Worm (Caenorhabditis elegans): Measurements from ENCODE around the gene C48D5.3.

DNA sequence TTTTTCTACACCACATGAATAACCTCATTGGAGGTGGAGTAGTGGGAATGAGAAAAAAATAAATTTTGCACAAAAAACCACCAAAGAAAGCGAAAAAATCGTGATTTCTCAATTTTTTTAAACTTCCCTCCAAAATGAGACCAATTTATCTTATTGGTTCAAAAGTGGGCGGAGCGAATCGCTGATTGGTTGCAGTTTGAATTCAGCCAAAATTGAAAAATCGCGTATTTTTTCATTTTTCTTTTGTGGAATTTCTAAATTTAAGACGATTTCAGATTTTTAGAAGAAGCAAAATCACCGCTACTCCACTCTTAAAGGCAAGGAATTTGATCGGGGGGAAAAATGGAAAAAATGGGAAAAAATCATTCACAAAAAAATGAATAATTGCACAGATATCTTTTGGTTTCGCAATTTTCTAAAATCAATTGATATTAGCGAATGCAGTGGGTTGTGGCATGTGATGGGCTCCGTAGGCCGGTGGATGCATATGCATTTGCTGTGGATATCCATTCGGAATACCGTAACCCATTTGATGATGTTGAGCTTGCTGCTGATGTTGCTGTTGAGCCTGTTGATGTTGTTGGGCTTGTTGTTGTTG, 31.4 kb upstream of the C48D5.3 start:
- no peak for TF ChIP-seq ets-4 (GFP tag; optimal IDR thresholded peaks at IDR 0.05)
- TF ChIP-seq atf-7 (tag; optimal IDR thresholded peaks at IDR 0.05) = no peak
- TF ChIP-seq tbx-9 (tag; optimal IDR thresholded peaks at IDR 0.05; ENCODE audit: borderline replicate concordance) = no peak
- TF ChIP-seq F49E8.2 (tag; optimal IDR thresholded peaks at IDR 0.05; ENCODE audit: insufficient read depth) = no peak
- TF ChIP-seq ztf-6 (GFP tag; IDR thresholded peaks at IDR 0.05) = no peak
- TF ChIP-seq unc-130 (GFP tag; optimal IDR thresholded peaks at IDR 0.05) = no peak
- no peak for TF ChIP-seq Y53G8AR.9 (GFP tag; conservative IDR thresholded peaks at IDR 0.05)
- no peak for TF ChIP-seq ztf-18 (tag; optimal IDR thresholded peaks at IDR 0.05)
- TF ChIP-seq ceh-40 (GFP tag; IDR thresholded peaks at IDR 0.05) = no peak

Data from whole organism, young adult.